Fruit fly (Drosophila melanogaster) S2 (cell line): ENCODE results near the gene CG17026.

Experiments
- CG8478 ChIP-seq: fragments of >200 bp; optimal IDR thresholded peaks from 2 replicates; lab custom pipeline; 2018
- CTCF ChIP-seq, 2 experiments: fragments of >200 bp; optimal IDR thresholded peaks; 2 replicates each; lab custom pipeline; 2018

DNA sequence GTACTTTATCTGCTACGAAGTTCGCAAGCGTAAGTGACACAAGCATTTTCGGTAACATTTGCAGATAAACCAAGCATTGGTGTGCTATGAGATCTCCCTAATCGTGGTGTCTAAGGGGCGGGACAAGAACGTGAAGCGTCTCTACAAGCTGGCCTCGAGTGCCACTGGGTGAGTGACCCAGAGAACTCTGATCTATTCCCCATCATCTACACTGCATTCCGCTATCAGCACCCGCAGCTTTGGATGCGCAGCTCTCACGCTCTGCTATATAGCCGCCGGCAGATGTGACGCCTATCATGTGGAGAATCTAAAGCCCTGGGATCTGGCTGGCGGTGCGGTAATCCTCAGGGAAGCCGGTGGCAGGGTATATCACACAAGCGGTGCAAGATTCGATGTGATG is 4.1 kb downstream of the CG17026 start:
- no peak for TF ChIP-seq CTCF (optimal IDR thresholded peaks at IDR 0.05; lab: Kevin White, UChicago)
- no peak for TF ChIP-seq CG8478
